Fruit fly (Drosophila melanogaster) whole organism, embryonic: ENCODE measurements around the gene mRpL17.

Experiments
- Antp ChIP-seq: fragments of 200-800 bp; sonication (Bioruptor generic); optimal IDR thresholded peaks from 3 replicates; lab custom pipeline; 2016; ENCODE audit warnings: missing biosample characterization, missing genetic modification characterization
- B-H2 ChIP-seq: fragments of 200-800 bp; sonication (Bioruptor generic); optimal IDR thresholded peaks from 2 replicates; lab custom pipeline; 2018; ENCODE audit warnings: missing biosample characterization, mild to moderate bottlenecking, missing genetic modification characterization
- BEAF-32 ChIP-seq: fragments of 200-800 bp; sonication (Bioruptor generic); optimal IDR thresholded peaks from 3 replicates; lab custom pipeline; 2017; ENCODE audit warnings: missing biosample characterization, missing genetic modification characterization, mild to moderate bottlenecking, moderate library complexity, missing genetic modification reagents
- CG12299 ChIP-seq: fragments of 200-800 bp; sonication (Bioruptor generic); optimal IDR thresholded peaks from 2 replicates; lab custom pipeline; 2018; ENCODE audit warnings: missing biosample characterization, mild to moderate bottlenecking, missing genetic modification characterization
- CG14965 ChIP-seq: fragments of 200-800 bp; sonication (Bioruptor generic); optimal IDR thresholded peaks from 2 replicates; lab custom pipeline; 2016; ENCODE audit warnings: missing biosample characterization, missing genetic modification characterization, borderline replicate concordance
- CG16813 ChIP-seq: fragments of 200-800 bp; sonication (Bioruptor generic); IDR thresholded peaks from 3 replicates; pipeline ENCODE4 v1.3.6; 2022; ENCODE audit warnings: missing biosample characterization, missing genetic modification characterization; ENCODE audit not compliant: partially characterized antibody
- CG2678 ChIP-seq: fragments of 200-800 bp; sonication (Bioruptor generic); optimal IDR thresholded peaks from 3 replicates; lab custom pipeline; 2019; ENCODE audit warnings: missing biosample characterization, mild to moderate bottlenecking, missing genetic modification characterization, moderate library complexity
- CG32532 ChIP-seq: fragments of 200-800 bp; sonication (Bioruptor generic); IDR thresholded peaks from 2 replicates; pipeline ENCODE4 v1.3.6; 2022; ENCODE audit warnings: missing biosample characterization, missing genetic modification characterization
- CG32767 ChIP-seq: fragments of 200-800 bp; sonication (Bioruptor generic); IDR thresholded peaks from 2 replicates; pipeline ENCODE4 v1.3.6; 2022; ENCODE audit warnings: missing biosample characterization, missing genetic modification characterization
- CG3995 ChIP-seq: fragments of 200-800 bp; sonication (Bioruptor generic); optimal IDR thresholded peaks from 3 replicates; lab custom pipeline; 2016; ENCODE audit warnings: missing biosample characterization, missing genetic modification characterization
- CG4282 ChIP-seq: fragments of 200-800 bp; sonication (Bioruptor generic); optimal IDR thresholded peaks from 2 replicates; lab custom pipeline; 2016; ENCODE audit warnings: missing biosample characterization, missing genetic modification characterization
- CG5953 ChIP-seq: fragments of 200-800 bp; sonication (Bioruptor generic); IDR thresholded peaks from 2 replicates; pipeline ENCODE4 v1.3.6; 2022; ENCODE audit warnings: missing biosample characterization, missing genetic modification characterization
- CG6854 ChIP-seq: fragments of 200-800 bp; sonication (Bioruptor generic); optimal IDR thresholded peaks from 3 replicates; lab custom pipeline; 2017; ENCODE audit warnings: missing biosample characterization, mild to moderate bottlenecking, missing genetic modification characterization
- CG7963 ChIP-seq: fragments of 200-800 bp; sonication (Bioruptor generic); IDR thresholded peaks from 3 replicates; pipeline ENCODE4 v1.3.6; 2022; ENCODE audit warnings: missing biosample characterization, missing genetic modification characterization; ENCODE audit not compliant: partially characterized antibody
- CG8089 ChIP-seq: fragments of 200-800 bp; sonication (Bioruptor generic); optimal IDR thresholded peaks from 3 replicates; lab custom pipeline; 2016; ENCODE audit warnings: missing biosample characterization, missing genetic modification characterization
- CG8388 ChIP-seq: fragments of 200-800 bp; sonication (Bioruptor generic); optimal IDR thresholded peaks from 2 replicates; lab custom pipeline; 2019; ENCODE audit warnings: missing biosample characterization, mild to moderate bottlenecking, missing genetic modification characterization, moderate library complexity
- CG8944 ChIP-seq: fragments of 200-800 bp; sonication (Bioruptor generic); optimal IDR thresholded peaks from 3 replicates; lab custom pipeline; 2016; ENCODE audit warnings: missing biosample characterization, missing genetic modification characterization
- CG9932 ChIP-seq: fragments of 200-800 bp; sonication (Bioruptor generic); IDR thresholded peaks from 2 replicates; pipeline ENCODE4 v1.3.6; 2022; ENCODE audit warnings: missing biosample characterization, missing genetic modification characterization
- D ChIP-seq, 2 experiments: fragments of 200-800 bp in 1 of 2; fragments of >200 bp in 1 of 2; sonication (Bioruptor generic) in 1 of 2; optimal IDR thresholded peaks; 2 replicates in 1 of 2; 3 replicates in 1 of 2; lab custom pipeline; 2017; ENCODE audit warnings: mild to moderate bottlenecking in 1 of 2, missing biosample characterization in 1 of 2, missing genetic modification characterization in 1 of 2, missing genetic modification reagents in 1 of 2
- Deaf1 ChIP-seq: fragments of 200-800 bp; optimal IDR thresholded peaks from 3 replicates; lab custom pipeline; 2019; ENCODE audit warnings: missing biosample characterization, mild to moderate bottlenecking, missing genetic modification characterization, moderate library complexity
- Fer1 ChIP-seq: fragments of 200-800 bp; sonication (Bioruptor generic); optimal IDR thresholded peaks from 2 replicates; lab custom pipeline; 2017; ENCODE audit warnings: missing biosample characterization, mild to moderate bottlenecking, missing genetic modification characterization
- Gsc ChIP-seq: fragments of 200-800 bp; sonication (Bioruptor generic); IDR thresholded peaks from 2 replicates; pipeline ENCODE4 v1.3.6; 2022; ENCODE audit warnings: missing biosample characterization, missing genetic modification characterization
- HLH3B ChIP-seq: fragments of 200-800 bp; sonication (Bioruptor generic); IDR thresholded peaks from 2 replicates; pipeline ENCODE4 v1.3.6; 2022; ENCODE audit warnings: missing biosample characterization, missing genetic modification characterization
- HLH4C ChIP-seq: fragments of 200-800 bp; sonication (Bioruptor generic); IDR thresholded peaks from 3 replicates; pipeline ENCODE4 v1.3.6; 2022; ENCODE audit warnings: missing biosample characterization, missing genetic modification characterization; ENCODE audit not compliant: partially characterized antibody
- Hsf ChIP-seq: fragments of 200-800 bp; sonication (Bioruptor generic); optimal IDR thresholded peaks from 3 replicates; lab custom pipeline; 2016; ENCODE audit warnings: missing biosample characterization, missing genetic modification characterization
- Med ChIP-seq: fragments of 200-800 bp; sonication (Bioruptor generic); peaks from one replicate; lab custom pipeline; 2016; ENCODE audit warnings: missing biosample characterization, missing genetic modification characterization, mild to moderate bottlenecking, inconsistent platforms, moderate library complexity
- Myb ChIP-seq: fragments of 200-800 bp; sonication (Bioruptor generic); optimal IDR thresholded peaks from 2 replicates; lab custom pipeline; 2016; ENCODE audit warnings: missing biosample characterization, missing genetic modification characterization
- ase ChIP-seq: fragments of 200-800 bp; sonication (Bioruptor generic); IDR thresholded peaks from 3 replicates; pipeline ENCODE4 v1.3.6; 2022; ENCODE audit warnings: missing biosample characterization, missing genetic modification characterization
- bab2 ChIP-seq: fragments of 200-800 bp; sonication (Bioruptor generic); optimal IDR thresholded peaks from 2 replicates; lab custom pipeline; 2016; ENCODE audit warnings: missing biosample characterization, missing genetic modification characterization
- bbx ChIP-seq: fragments of 200-800 bp; sonication (Bioruptor generic); IDR thresholded peaks from 2 replicates; pipeline ENCODE4 v1.3.6; 2022; ENCODE audit warnings: missing biosample characterization, missing genetic modification characterization; ENCODE audit not compliant: partially characterized antibody
- bcd ChIP-seq: fragments of 200-800 bp; sonication (Bioruptor generic); optimal IDR thresholded peaks from 2 replicates; lab custom pipeline; 2017; ENCODE audit warnings: missing biosample characterization, mild to moderate bottlenecking, missing genetic modification characterization
- bowl ChIP-seq: fragments of 200-800 bp; sonication (Bioruptor generic); IDR thresholded peaks from 2 replicates; pipeline ENCODE4 v1.3.6; 2022; ENCODE audit warnings: missing biosample characterization, missing genetic modification characterization
- bsh ChIP-seq, 2 experiments: fragments of 200-800 bp; sonication (Bioruptor generic); optimal IDR thresholded peaks; 2 replicates each; lab custom pipeline; 2017 to 2018; ENCODE audit warnings: mild to moderate bottlenecking in 2 of 2, missing biosample characterization in 2 of 2, missing genetic modification characterization in 2 of 2, moderate library complexity in 1 of 2
- chinmo ChIP-seq: fragments of 200-800 bp; sonication (Bioruptor generic); IDR thresholded peaks from 4 replicates; pipeline ENCODE4 v1.3.6; 2022; ENCODE audit warnings: missing biosample characterization, missing genetic modification characterization; ENCODE audit not compliant: partially characterized antibody
- da ChIP-seq: fragments of 200-800 bp; sonication (Bioruptor generic); optimal IDR thresholded peaks from 2 replicates; lab custom pipeline; 2016; ENCODE audit warnings: missing biosample characterization, missing genetic modification characterization
- dm ChIP-seq: fragments of 200-800 bp; sonication (Bioruptor generic); optimal IDR thresholded peaks from 3 replicates; lab custom pipeline; 2016; ENCODE audit warnings: missing biosample characterization, missing genetic modification characterization
- ewg ChIP-seq: fragments of 200-800 bp; sonication (Bioruptor generic); optimal IDR thresholded peaks from 3 replicates; lab custom pipeline; 2017; ENCODE audit warnings: mild to moderate bottlenecking, missing biosample characterization, missing genetic modification reagents, missing genetic modification characterization
- lilli ChIP-seq: fragments of 200-800 bp; sonication (Bioruptor generic); optimal IDR thresholded peaks from 3 replicates; lab custom pipeline; 2016; ENCODE audit warnings: missing biosample characterization, missing genetic modification characterization
- nau ChIP-seq: fragments of 200-800 bp; sonication (Bioruptor generic); optimal IDR thresholded peaks from 3 replicates; lab custom pipeline; 2017; ENCODE audit warnings: missing biosample characterization, mild to moderate bottlenecking, missing genetic modification characterization, missing genetic modification reagents
- org-1 ChIP-seq: fragments of 200-800 bp; sonication (Bioruptor generic); optimal IDR thresholded peaks from 2 replicates; lab custom pipeline; 2017; ENCODE audit warnings: missing biosample characterization, missing genetic modification characterization
- pho ChIP-seq: fragments of 200-800 bp; sonication (Bioruptor generic); optimal IDR thresholded peaks from 2 replicates; lab custom pipeline; 2016; ENCODE audit warnings: missing biosample characterization, missing genetic modification characterization
- row ChIP-seq: fragments of 200-800 bp; sonication (Bioruptor generic); IDR thresholded peaks from 3 replicates; pipeline ENCODE4 v1.3.6; 2022; ENCODE audit warnings: missing biosample characterization, missing genetic modification characterization
- scrt ChIP-seq: fragments of 200-800 bp; sonication (Bioruptor generic); optimal IDR thresholded peaks from 2 replicates; lab custom pipeline; 2018; ENCODE audit warnings: missing biosample characterization, mild to moderate bottlenecking, missing genetic modification characterization, moderate library complexity
- seq ChIP-seq: fragments of 200-800 bp; sonication (Bioruptor generic); IDR thresholded peaks from 2 replicates; pipeline ENCODE4 v1.3.6; 2022; ENCODE audit warnings: missing biosample characterization, missing genetic modification characterization
- sima ChIP-seq: fragments of 200-800 bp; sonication (Bioruptor generic); optimal IDR thresholded peaks from 2 replicates; lab custom pipeline; 2016; ENCODE audit warnings: missing biosample characterization, missing genetic modification characterization
- sug ChIP-seq: fragments of 200-800 bp; optimal IDR thresholded peaks from 2 replicates; lab custom pipeline; 2019; ENCODE audit warnings: missing biosample characterization, mild to moderate bottlenecking, missing genetic modification characterization, moderate library complexity
- tup ChIP-seq: fragments of 200-800 bp; sonication (Bioruptor generic); optimal IDR thresholded peaks from 2 replicates; lab custom pipeline; 2016; ENCODE audit warnings: missing biosample characterization, mild to moderate bottlenecking, missing genetic modification characterization, moderate library complexity
- unc-4 ChIP-seq: fragments of 200-800 bp; sonication (Bioruptor generic); IDR thresholded peaks from 2 replicates; pipeline ENCODE4 v1.3.6; 2022; ENCODE audit warnings: missing biosample characterization, missing genetic modification characterization; ENCODE audit not compliant: partially characterized antibody
- vfl ChIP-seq: fragments of 200-800 bp; sonication (Bioruptor generic); optimal IDR thresholded peaks from 2 replicates; lab custom pipeline; 2016; ENCODE audit warnings: missing biosample characterization, missing genetic modification characterization

mRpL17 gene

DNA sequence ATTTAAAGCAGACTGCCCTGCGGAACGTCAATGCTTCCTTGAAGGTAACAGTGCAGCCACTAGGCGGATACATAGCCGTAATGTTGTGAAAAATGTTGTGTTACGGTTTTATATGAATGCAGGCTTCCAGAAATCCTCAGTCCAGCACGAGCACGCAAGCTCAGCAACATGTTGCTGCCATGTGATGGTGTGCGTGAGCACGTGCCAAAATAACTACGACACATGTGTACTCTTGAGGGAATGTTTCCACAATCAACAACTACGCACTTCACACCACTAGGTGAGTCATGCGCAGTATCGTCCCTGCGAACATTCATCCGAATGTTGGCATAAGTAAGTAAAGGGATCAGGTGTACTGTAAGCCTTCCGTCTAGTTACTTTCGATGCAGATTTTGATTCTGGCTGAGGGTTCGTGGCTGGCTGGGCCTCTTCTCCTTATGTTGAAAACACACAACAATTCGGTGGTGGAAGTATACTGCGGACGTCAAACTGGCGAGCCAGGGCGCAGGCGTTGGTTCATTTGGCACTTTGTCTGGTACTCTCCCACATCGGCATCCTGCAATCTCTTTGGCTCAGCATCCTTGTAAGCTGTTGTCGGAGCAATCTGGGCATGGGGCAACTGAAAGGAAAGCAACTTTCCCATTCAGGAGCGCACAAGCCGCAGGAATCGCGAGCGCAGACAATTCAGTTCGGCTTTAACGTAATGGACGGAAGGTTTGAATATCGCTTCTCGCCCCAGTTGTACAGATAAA lies 12.3 kb downstream of the mRpL17 start, which contains the start of gene RhoGEF3 (continued):
- TF ChIP-seq lilli (GFP tag; lab: Kevin White, UChicago) (no peak), seq (GFP tag; lab: Robert Waterston, UW) (no peak), chinmo (0 out of 4 replicates have a peak, but pooled peaks have one; percentile 45), Deaf1 (tag; lab: Kevin White, UChicago) (peak; percentile 57), HLH3B (GFP tag; lab: Robert Waterston, UW) (no peak), sima (GFP tag; lab: Kevin White, UChicago) (no peak), CG8089 (GFP tag; lab: Kevin White, UChicago) (no peak), CG4282 (GFP tag; lab: Kevin White, UChicago) (no peak), CG8944 (no peak), Antp (GFP tag; lab: Kevin White, UChicago) (no peak), CG2678 (tag; lab: Kevin White, UChicago) (no peak), nau (GFP tag; lab: Kevin White, UChicago) (no peak), org-1 (GFP tag; lab: Kevin White, UChicago) (no peak), B-H2 (GFP tag; lab: Kevin White, UChicago) (no peak), CG6854 (GFP tag; lab: Kevin White, UChicago) (no peak), bowl (GFP tag; lab: Robert Waterston, UW) (no peak), tup (GFP tag; lab: Kevin White, UChicago) (no peak), ase (GFP tag; lab: Robert Waterston, UW) (no peak), scrt (GFP tag; lab: Kevin White, UChicago) (peak; percentile 74), CG3995 (GFP tag; lab: Kevin White, UChicago) (no peak), ewg (GFP tag; lab: Kevin White, UChicago) (peak; percentile 91), pho (GFP tag; lab: Kevin White, UChicago) (no peak)

DNA sequence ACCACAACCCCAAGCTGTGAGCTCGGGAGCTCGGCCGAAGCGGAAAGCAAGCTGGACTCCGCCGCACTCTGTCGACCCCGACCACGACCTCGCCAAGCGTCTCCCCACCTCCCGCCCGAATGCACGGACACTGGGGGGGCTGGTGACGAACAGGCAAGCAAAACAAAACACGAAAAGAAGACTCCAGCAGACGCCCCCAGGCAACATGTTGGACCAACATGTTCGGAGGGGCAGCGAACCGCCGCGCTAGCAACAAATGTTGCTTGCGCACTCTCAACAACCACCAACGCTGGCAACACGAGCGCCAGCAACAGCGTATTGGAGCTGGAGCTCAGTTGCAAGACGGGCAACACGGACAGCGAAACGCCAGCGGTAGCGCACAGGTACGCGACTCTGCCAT lies 17.7 kb downstream of the mRpL17 start:
- no peak for TF ChIP-seq row
- TF ChIP-seq D (optimal IDR thresholded peaks at IDR 0.05; lab: Kevin White, UChicago), result no peak
- TF ChIP-seq D (GFP tag; optimal IDR thresholded peaks at IDR 0.05; lab: Kevin White, UChicago), result no peak
- no peak for TF ChIP-seq CG5953
- TF ChIP-seq sug (tag; lab: Kevin White, UChicago), result peak; percentile 74
- TF ChIP-seq CG14965, result no peak
- no peak for TF ChIP-seq CG32767 (GFP tag; lab: Robert Waterston, UW)
- TF ChIP-seq Gsc (GFP tag; lab: Robert Waterston, UW), result no peak
- TF ChIP-seq CG7963 (GFP tag; lab: Robert Waterston, UW), result no peak
- TF ChIP-seq CG8388, result no peak
- TF ChIP-seq bab2 (GFP tag; lab: Kevin White, UChicago), result no peak
- TF ChIP-seq bbx (GFP tag; lab: Robert Waterston, UW), result no peak
- no peak for TF ChIP-seq vfl (GFP tag; lab: Kevin White, UChicago)
- TF ChIP-seq da (GFP tag; lab: Kevin White, UChicago), result no peak
- TF ChIP-seq Myb (GFP tag; lab: Kevin White, UChicago), result no peak
- no peak for TF ChIP-seq Fer1 (GFP tag; lab: Kevin White, UChicago)
- TF ChIP-seq HLH4C (GFP tag; lab: Robert Waterston, UW), result no peak
- TF ChIP-seq Med (GFP tag; lab: Kevin White, UChicago), result peak; percentile 72
- no peak for TF ChIP-seq CG32532 (GFP tag; lab: Robert Waterston, UW)
- no peak for TF ChIP-seq bcd (GFP tag; lab: Kevin White, UChicago)
- TF ChIP-seq CG12299 (tag; lab: Kevin White, UChicago), result no peak
- TF ChIP-seq CG16813 (GFP tag; lab: Robert Waterston, UW), result no peak
- TF ChIP-seq BEAF-32, result no peak
- TF ChIP-seq Hsf, result no peak
- no peak for TF ChIP-seq dm (GFP tag; lab: Kevin White, UChicago)
- no peak for TF ChIP-seq bsh (GFP tag; optimal IDR thresholded peaks at IDR 0.05; lab: Kevin White, UChicago)
- TF ChIP-seq unc-4 (GFP tag; lab: Robert Waterston, UW), result peak; percentile 30; the same call in 1 of the 2 replicates
- TF ChIP-seq CG9932 (GFP tag; lab: Robert Waterston, UW), result no peak
